Worm (Caenorhabditis elegans) whole organism, early embryonic: ENCODE results near the gene nlp-2.

Experiments used
- B0310.2 ChIP-seq: sonication (generic microtip); optimal IDR thresholded peaks from 2 replicates; lab custom pipeline; 2016; ENCODE audit warnings: mild to moderate bottlenecking, missing genetic modification characterization, missing compliant biosample characterization
- F13C5.2 ChIP-seq: sonication (generic microtip); optimal IDR thresholded peaks from 2 replicates; lab custom pipeline; 2017; ENCODE audit warnings: mild to moderate bottlenecking, missing genetic modification characterization, inconsistent platforms, missing compliant biosample characterization
- aly-1 ChIP-seq: sonication (generic microtip); optimal IDR thresholded peaks from 2 replicates; lab custom pipeline; 2016; ENCODE audit warnings: missing genetic modification characterization, missing compliant biosample characterization
- ama-1 ChIP-seq: fragments of 150-350 bp; optimal IDR thresholded peaks from 2 replicates; lab custom pipeline; 2014
- ceh-13 ChIP-seq: fragments of 200-800 bp; sonication (Bioruptor generic); optimal IDR thresholded peaks from 2 replicates; lab custom pipeline; 2018; ENCODE audit warnings: mild to moderate bottlenecking, missing genetic modification characterization, missing compliant biosample characterization
- ceh-36 ChIP-seq: sonication (generic microtip); optimal IDR thresholded peaks from 2 replicates; lab custom pipeline; 2016; ENCODE audit warnings: missing genetic modification characterization, inconsistent platforms, missing compliant biosample characterization
- ets-7 ChIP-seq: sonication (generic microtip); optimal IDR thresholded peaks from 2 replicates; lab custom pipeline; 2016; ENCODE audit warnings: missing genotype, missing genetic modification characterization, missing compliant biosample characterization
- flt-1 ChIP-seq: fragments of 200-800 bp; sonication (Bioruptor generic); IDR thresholded peaks from 2 replicates; pipeline ENCODE4 v1.3.6; 2022; ENCODE audit warnings: missing genetic modification characterization, missing compliant biosample characterization
- hmbx-1 ChIP-seq: sonication (generic microtip); optimal IDR thresholded peaks from 2 replicates; lab custom pipeline; 2016; ENCODE audit warnings: mild to moderate bottlenecking, missing genetic modification characterization, missing compliant biosample characterization
- hmg-4 ChIP-seq: fragments of 200-800 bp; sonication (Bioruptor generic); optimal IDR thresholded peaks from 2 replicates; lab custom pipeline; 2018; ENCODE audit warnings: mild to moderate bottlenecking, missing genetic modification characterization, missing compliant biosample characterization
- hnd-1 ChIP-seq: sonication (generic microtip); optimal IDR thresholded peaks from 2 replicates; lab custom pipeline; 2016; ENCODE audit warnings: missing genetic modification characterization, missing compliant biosample characterization
- pes-1 ChIP-seq: fragments of 200-800 bp; sonication (Bioruptor generic); IDR thresholded peaks from 2 replicates; pipeline ENCODE4 v1.3.6; 2022; ENCODE audit warnings: missing genetic modification reagents, missing genetic modification characterization, missing compliant biosample characterization
- scrt-1 ChIP-seq: fragments of 200-800 bp; sonication (Bioruptor generic); IDR thresholded peaks from 2 replicates; pipeline ENCODE4 v1.3.6; 2022; ENCODE audit warnings: missing genetic modification characterization, missing compliant biosample characterization
- sea-1 ChIP-seq: fragments of 200-800 bp; sonication (Bioruptor generic); conservative IDR thresholded peaks from 2 replicates; pipeline ENCODE4 v1.3.6; 2022; ENCODE audit warnings: missing genetic modification characterization, missing compliant biosample characterization
- tbx-11 ChIP-seq: fragments of 200-800 bp; sonication (Bioruptor generic); IDR thresholded peaks from 2 replicates; pipeline ENCODE4 v1.3.6; 2022; ENCODE audit warnings: missing genetic modification characterization, missing compliant biosample characterization
- tbx-37 ChIP-seq: fragments of 200-800 bp; sonication (Bioruptor generic); conservative IDR thresholded peaks from 2 replicates; pipeline ENCODE4 v1.3.6; 2022; ENCODE audit warnings: missing genetic modification reagents, missing genetic modification characterization, missing compliant biosample characterization
- tra-4 ChIP-seq: sonication (generic microtip); optimal IDR thresholded peaks from 2 replicates; lab custom pipeline; 2017; ENCODE audit warnings: missing genetic modification characterization, missing compliant biosample characterization

The nlp-2 gene

ce11 chrX:2372134-2372533 is 27.6 kb upstream of the nlp-2 start:
- TF ChIP-seq hnd-1 (no peak), ceh-13 (GFP tag; lab: Kevin White, UChicago) (no peak), tbx-11 (GFP tag; lab: Robert Waterston, UW) (no peak), flt-1 (GFP tag; lab: Robert Waterston, UW) (no peak), tbx-37 (no peak), B0310.2 (tag; lab: Kevin White, UChicago) (no peak), hmbx-1 (tag; lab: Kevin White, UChicago) (no peak), tra-4 (tag; lab: Kevin White, UChicago) (no peak), hmg-4 (GFP tag; lab: Kevin White, UChicago) (no peak), F13C5.2 (no peak), aly-1 (tag; lab: Kevin White, UChicago) (no peak), scrt-1 (no peak), ama-1 (lab: Kevin White, UChicago) (no peak), ets-7 (tag; lab: Kevin White, UChicago) (no peak), pes-1 (GFP tag; lab: Robert Waterston, UW) (no peak)

ce11 chrX:2370655-2371054 is 26.1 kb upstream of the nlp-2 start:
- no peak for TF ChIP-seq ceh-36 (tag; lab: Kevin White, UChicago)
- TF ChIP-seq B0310.2 (tag; lab: Kevin White, UChicago) = no peak
- TF ChIP-seq tbx-37 = no peak
- no peak for TF ChIP-seq tbx-11 (GFP tag; lab: Robert Waterston, UW)
- TF ChIP-seq aly-1 (tag; lab: Kevin White, UChicago) = no peak

ce11 chrX:2369073-2369472 is 24.5 kb upstream of the nlp-2 start:
- TF ChIP-seq ceh-13 (GFP tag; lab: Kevin White, UChicago) = no peak
- no peak for TF ChIP-seq flt-1 (GFP tag; lab: Robert Waterston, UW)
- TF ChIP-seq pes-1 (GFP tag; lab: Robert Waterston, UW) = no peak
- TF ChIP-seq tbx-11 (GFP tag; lab: Robert Waterston, UW) = no peak
- TF ChIP-seq hmbx-1 (tag; lab: Kevin White, UChicago) = no peak
- TF ChIP-seq ets-7 (tag; lab: Kevin White, UChicago) = no peak
- no peak for TF ChIP-seq hmg-4 (GFP tag; lab: Kevin White, UChicago)
- TF ChIP-seq tbx-37 = no peak
- no peak for TF ChIP-seq hnd-1
- no peak for TF ChIP-seq sea-1 (GFP tag; lab: Robert Waterston, UW)
- no peak for TF ChIP-seq aly-1 (tag; lab: Kevin White, UChicago)
- no peak for TF ChIP-seq scrt-1
- TF ChIP-seq B0310.2 (tag; lab: Kevin White, UChicago) = no peak
- TF ChIP-seq ama-1 (lab: Kevin White, UChicago) = no peak
- no peak for TF ChIP-seq ceh-36 (tag; lab: Kevin White, UChicago)
- TF ChIP-seq tra-4 (tag; lab: Kevin White, UChicago) = no peak
- TF ChIP-seq F13C5.2 = no peak

ce11 chrX:2368042-2368814 is 23.7 kb upstream of the nlp-2 start:
- no peak for TF ChIP-seq ceh-36 (tag; lab: Kevin White, UChicago)
- 0 out of 2 replicates have a peak, but pooled peaks have one; percentile 9 for TF ChIP-seq pes-1 (GFP tag; lab: Robert Waterston, UW)
- TF ChIP-seq tra-4 (tag; lab: Kevin White, UChicago) = peak; percentile 2
- TF ChIP-seq hnd-1 = no peak
- no peak for TF ChIP-seq tbx-11 (GFP tag; lab: Robert Waterston, UW)
- TF ChIP-seq B0310.2 (tag; lab: Kevin White, UChicago) = no peak
- TF ChIP-seq ets-7 (tag; lab: Kevin White, UChicago) = no peak
- TF ChIP-seq hmbx-1 (tag; lab: Kevin White, UChicago) = no peak
- TF ChIP-seq F13C5.2 = no peak
- no peak for TF ChIP-seq ceh-13 (GFP tag; lab: Kevin White, UChicago)
- no peak for TF ChIP-seq tbx-37
- no peak for TF ChIP-seq aly-1 (tag; lab: Kevin White, UChicago)
- TF ChIP-seq ama-1 (lab: Kevin White, UChicago) = no peak
- peak; percentile 20; the same call in 1 of the 2 replicates for TF ChIP-seq scrt-1
- TF ChIP-seq hmg-4 (GFP tag; lab: Kevin White, UChicago) = no peak
- no peak for TF ChIP-seq sea-1 (GFP tag; lab: Robert Waterston, UW)
- no peak for TF ChIP-seq flt-1 (GFP tag; lab: Robert Waterston, UW)

- no peak for TF ChIP-seq B0310.2 (tag; lab: Kevin White, UChicago)
Observed at ce11 chrX:2365890-2366289, 21.3 kb upstream of the nlp-2 start, which contains the start of gene T24D8.6. Gene T24D8.6, minus strand, starts transcription at chrX:2365990.

- TF ChIP-seq hnd-1 = no peak
- no peak for TF ChIP-seq tra-4 (tag; lab: Kevin White, UChicago)
- TF ChIP-seq ceh-36 (tag; lab: Kevin White, UChicago) = no peak
Observed at ce11 chrX:2364703-2365299, 20.2 kb upstream of the nlp-2 start.

ce11 chrX:2362872-2363271 is 18.3 kb upstream of the nlp-2 start:
- TF ChIP-seq tbx-37 (no peak), ama-1 (lab: Kevin White, UChicago) (no peak), hmg-4 (GFP tag; lab: Kevin White, UChicago) (no peak), tra-4 (tag; lab: Kevin White, UChicago) (no peak)
